Worm (Caenorhabditis elegans) whole organism, early embryonic: ENCODE results near the gene H10E21.4.

Experiments used
- B0310.2 ChIP-seq: sonication (generic microtip); optimal IDR thresholded peaks from 2 replicates; lab custom pipeline; 2016; ENCODE audit warnings: mild to moderate bottlenecking, missing genetic modification characterization, missing compliant biosample characterization
- F13C5.2 ChIP-seq: sonication (generic microtip); optimal IDR thresholded peaks from 2 replicates; lab custom pipeline; 2017; ENCODE audit warnings: mild to moderate bottlenecking, missing genetic modification characterization, inconsistent platforms, missing compliant biosample characterization
- aly-1 ChIP-seq: sonication (generic microtip); optimal IDR thresholded peaks from 2 replicates; lab custom pipeline; 2016; ENCODE audit warnings: missing genetic modification characterization, missing compliant biosample characterization
- ama-1 ChIP-seq: fragments of 150-350 bp; optimal IDR thresholded peaks from 2 replicates; lab custom pipeline; 2014
- ceh-13 ChIP-seq: fragments of 200-800 bp; sonication (Bioruptor generic); optimal IDR thresholded peaks from 2 replicates; lab custom pipeline; 2018; ENCODE audit warnings: mild to moderate bottlenecking, missing genetic modification characterization, missing compliant biosample characterization
- ceh-36 ChIP-seq: sonication (generic microtip); optimal IDR thresholded peaks from 2 replicates; lab custom pipeline; 2016; ENCODE audit warnings: missing genetic modification characterization, inconsistent platforms, missing compliant biosample characterization
- ets-7 ChIP-seq: sonication (generic microtip); optimal IDR thresholded peaks from 2 replicates; lab custom pipeline; 2016; ENCODE audit warnings: missing genotype, missing genetic modification characterization, missing compliant biosample characterization
- flt-1 ChIP-seq: fragments of 200-800 bp; sonication (Bioruptor generic); IDR thresholded peaks from 2 replicates; pipeline ENCODE4 v1.3.6; 2022; ENCODE audit warnings: missing genetic modification characterization, missing compliant biosample characterization
- hmbx-1 ChIP-seq: sonication (generic microtip); optimal IDR thresholded peaks from 2 replicates; lab custom pipeline; 2016; ENCODE audit warnings: mild to moderate bottlenecking, missing genetic modification characterization, missing compliant biosample characterization
- hmg-4 ChIP-seq: fragments of 200-800 bp; sonication (Bioruptor generic); optimal IDR thresholded peaks from 2 replicates; lab custom pipeline; 2018; ENCODE audit warnings: mild to moderate bottlenecking, missing genetic modification characterization, missing compliant biosample characterization
- hnd-1 ChIP-seq: sonication (generic microtip); optimal IDR thresholded peaks from 2 replicates; lab custom pipeline; 2016; ENCODE audit warnings: missing genetic modification characterization, missing compliant biosample characterization
- pes-1 ChIP-seq: fragments of 200-800 bp; sonication (Bioruptor generic); IDR thresholded peaks from 2 replicates; pipeline ENCODE4 v1.3.6; 2022; ENCODE audit warnings: missing genetic modification reagents, missing genetic modification characterization, missing compliant biosample characterization
- scrt-1 ChIP-seq: fragments of 200-800 bp; sonication (Bioruptor generic); IDR thresholded peaks from 2 replicates; pipeline ENCODE4 v1.3.6; 2022; ENCODE audit warnings: missing genetic modification characterization, missing compliant biosample characterization
- sea-1 ChIP-seq: fragments of 200-800 bp; sonication (Bioruptor generic); conservative IDR thresholded peaks from 2 replicates; pipeline ENCODE4 v1.3.6; 2022; ENCODE audit warnings: missing genetic modification characterization, missing compliant biosample characterization
- tbx-11 ChIP-seq: fragments of 200-800 bp; sonication (Bioruptor generic); IDR thresholded peaks from 2 replicates; pipeline ENCODE4 v1.3.6; 2022; ENCODE audit warnings: missing genetic modification characterization, missing compliant biosample characterization
- tbx-37 ChIP-seq: fragments of 200-800 bp; sonication (Bioruptor generic); conservative IDR thresholded peaks from 2 replicates; pipeline ENCODE4 v1.3.6; 2022; ENCODE audit warnings: missing genetic modification reagents, missing genetic modification characterization, missing compliant biosample characterization
- tra-4 ChIP-seq: sonication (generic microtip); optimal IDR thresholded peaks from 2 replicates; lab custom pipeline; 2017; ENCODE audit warnings: missing genetic modification characterization, missing compliant biosample characterization

The H10E21.4 gene

ce11 chrIII:19509-19908 is at the start of gene H10E21.4:
H10E21.4 (minus strand) TSS chrIII:19675.
- TF ChIP-seq flt-1 (GFP tag; lab: Robert Waterston, UW) (no peak), hnd-1 (tag; lab: Kevin White, UChicago) (no peak), tbx-11 (GFP tag; lab: Robert Waterston, UW) (no peak), hmbx-1 (tag; lab: Kevin White, UChicago) (no peak), ama-1 (lab: Kevin White, UChicago) (no peak), aly-1 (tag; lab: Kevin White, UChicago) (no peak)

ce11 chrIII:67025-67424 is 47.5 kb upstream of the H10E21.4 start:
- TF ChIP-seq aly-1 (tag; lab: Kevin White, UChicago) (no peak), sea-1 (GFP tag; lab: Robert Waterston, UW) (no peak), hnd-1 (tag; lab: Kevin White, UChicago) (no peak), hmbx-1 (tag; lab: Kevin White, UChicago) (no peak), pes-1 (GFP tag; lab: Robert Waterston, UW) (no peak), hmg-4 (no peak), scrt-1 (no peak), flt-1 (GFP tag; lab: Robert Waterston, UW) (no peak), F13C5.2 (tag; lab: Kevin White, UChicago) (no peak), tra-4 (tag; lab: Kevin White, UChicago) (no peak), tbx-37 (no peak), ceh-13 (no peak)

- TF ChIP-seq tbx-11 (GFP tag; lab: Robert Waterston, UW) = no peak
- TF ChIP-seq hnd-1 (tag; lab: Kevin White, UChicago) = no peak
- no peak for TF ChIP-seq tbx-37
- TF ChIP-seq sea-1 (GFP tag; lab: Robert Waterston, UW) = no peak
- TF ChIP-seq ets-7 (tag; lab: Kevin White, UChicago) = no peak
- TF ChIP-seq F13C5.2 (tag; lab: Kevin White, UChicago) = no peak
These were observed 46.7 kb upstream of the H10E21.4 start, which contains the start of gene pck-1 for ce11 chrIII:66160-66559. pck-1 (minus strand) TSS chrIII:66260.

ce11 chrIII:65626-65937 is 46.1 kb upstream of the H10E21.4 start:
- TF ChIP-seq flt-1 (GFP tag; lab: Robert Waterston, UW) = no peak

- TF ChIP-seq ama-1 (lab: Kevin White, UChicago) (no peak), tbx-37 (no peak), flt-1 (GFP tag; lab: Robert Waterston, UW) (no peak), hnd-1 (tag; lab: Kevin White, UChicago) (no peak), hmg-4 (no peak), sea-1 (GFP tag; lab: Robert Waterston, UW) (no peak), pes-1 (GFP tag; lab: Robert Waterston, UW) (no peak), aly-1 (tag; lab: Kevin White, UChicago) (no peak), ceh-13 (no peak), ceh-36 (no peak), scrt-1 (no peak), F13C5.2 (tag; lab: Kevin White, UChicago) (no peak)
These were observed 45.5 kb upstream of the H10E21.4 start for ce11 chrIII:64747-65625.

- TF ChIP-seq ceh-13 (no peak), tbx-11 (GFP tag; lab: Robert Waterston, UW) (no peak), ceh-36 (no peak), sea-1 (GFP tag; lab: Robert Waterston, UW) (no peak)
These were observed 44.3 kb upstream of the H10E21.4 start for ce11 chrIII:63584-64316.

- no peak for TF ChIP-seq F13C5.2 (tag; lab: Kevin White, UChicago)
- TF ChIP-seq scrt-1 = no peak
- TF ChIP-seq B0310.2 = no peak
- no peak for TF ChIP-seq ama-1 (lab: Kevin White, UChicago)
- TF ChIP-seq hmbx-1 (tag; lab: Kevin White, UChicago) = no peak
- no peak for TF ChIP-seq ets-7 (tag; lab: Kevin White, UChicago)
- TF ChIP-seq ceh-13 = no peak
- no peak for TF ChIP-seq sea-1 (GFP tag; lab: Robert Waterston, UW)
- no peak for TF ChIP-seq tbx-37
- no peak for TF ChIP-seq pes-1 (GFP tag; lab: Robert Waterston, UW)
- TF ChIP-seq flt-1 (GFP tag; lab: Robert Waterston, UW) = no peak
- TF ChIP-seq tbx-11 (GFP tag; lab: Robert Waterston, UW) = no peak
- TF ChIP-seq hmg-4 = no peak
These were observed 43.0 kb upstream of the H10E21.4 start for ce11 chrIII:62383-62873.

ce11 chrIII:61045-61444 is 41.6 kb upstream of the H10E21.4 start, which contains the start of gene btb-5:
btb-5 (minus strand) TSS chrIII:61145.
- TF ChIP-seq hnd-1 (tag; lab: Kevin White, UChicago) = no peak
- TF ChIP-seq scrt-1 = no peak
- TF ChIP-seq aly-1 (tag; lab: Kevin White, UChicago) = no peak
- no peak for TF ChIP-seq sea-1 (GFP tag; lab: Robert Waterston, UW)
- TF ChIP-seq ceh-13 = no peak
- TF ChIP-seq ets-7 (tag; lab: Kevin White, UChicago) = no peak
- TF ChIP-seq flt-1 (GFP tag; lab: Robert Waterston, UW) = no peak
- no peak for TF ChIP-seq hmbx-1 (tag; lab: Kevin White, UChicago)
- TF ChIP-seq tbx-11 (GFP tag; lab: Robert Waterston, UW) = no peak
- TF ChIP-seq B0310.2 = no peak
- TF ChIP-seq ama-1 (lab: Kevin White, UChicago) = no peak
- no peak for TF ChIP-seq hmg-4
- TF ChIP-seq tbx-37 = no peak
- no peak for TF ChIP-seq pes-1 (GFP tag; lab: Robert Waterston, UW)
- no peak for TF ChIP-seq ceh-36
- TF ChIP-seq tra-4 (tag; lab: Kevin White, UChicago) = no peak
